Fruit fly (Drosophila melanogaster) whole organism, embryonic: ENCODE measurements around the gene Svil.

Source experiments
- Bdp1 ChIP-seq: fragments of 200-800 bp; sonication (Bioruptor generic); optimal IDR thresholded peaks from 3 replicates; lab custom pipeline; 2016; ENCODE audit warnings: missing biosample characterization, missing genetic modification characterization
- Bgb ChIP-seq: fragments of 200-800 bp; sonication (Bioruptor generic); IDR thresholded peaks from 2 replicates; pipeline ENCODE4 v1.3.6; 2022; ENCODE audit warnings: missing biosample characterization, missing genetic modification characterization; ENCODE audit not compliant: partially characterized antibody
- CG10147 ChIP-seq: fragments of 200-800 bp; sonication (Bioruptor generic); optimal IDR thresholded peaks from 2 replicates; lab custom pipeline; 2019; ENCODE audit warnings: missing biosample characterization, mild to moderate bottlenecking, missing genetic modification characterization, moderate library complexity
- CG10267 ChIP-seq: fragments of 200-800 bp; sonication (Bioruptor generic); optimal IDR thresholded peaks from 2 replicates; lab custom pipeline; 2018; ENCODE audit warnings: missing biosample characterization, mild to moderate bottlenecking, missing genetic modification characterization, moderate library complexity
- CG10431 ChIP-seq: fragments of 200-800 bp; sonication (Bioruptor generic); optimal IDR thresholded peaks from 3 replicates; lab custom pipeline; 2018; ENCODE audit warnings: missing biosample characterization, mild to moderate bottlenecking, missing genetic modification characterization
- CG10565 ChIP-seq: fragments of 200-800 bp; sonication (Bioruptor generic); optimal IDR thresholded peaks from 3 replicates; lab custom pipeline; 2016; ENCODE audit warnings: missing biosample characterization, mild to moderate bottlenecking, missing genetic modification characterization
- CG10654 ChIP-seq: fragments of 200-800 bp; sonication (Bioruptor generic); optimal IDR thresholded peaks from 2 replicates; lab custom pipeline; 2016; ENCODE audit warnings: missing biosample characterization, missing genetic modification characterization
- CG11398 ChIP-seq: fragments of 200-800 bp; sonication (Bioruptor generic); optimal IDR thresholded peaks from 2 replicates; lab custom pipeline; 2016; ENCODE audit warnings: missing biosample characterization, missing genetic modification characterization
- CG12391 ChIP-seq: fragments of 200-800 bp; sonication (Bioruptor generic); optimal IDR thresholded peaks from 3 replicates; lab custom pipeline; 2018; ENCODE audit warnings: missing biosample characterization, mild to moderate bottlenecking, missing genetic modification characterization, moderate library complexity
- CG2678 ChIP-seq: fragments of 200-800 bp; sonication (Bioruptor generic); optimal IDR thresholded peaks from 3 replicates; lab custom pipeline; 2019; ENCODE audit warnings: missing biosample characterization, mild to moderate bottlenecking, missing genetic modification characterization, moderate library complexity
- CG30431 ChIP-seq: fragments of 200-800 bp; sonication (Bioruptor generic); optimal IDR thresholded peaks from 2 replicates; lab custom pipeline; 2017; ENCODE audit warnings: missing biosample characterization, missing genetic modification characterization
- CG3065 ChIP-seq: fragments of 200-800 bp; sonication (Bioruptor generic); optimal IDR thresholded peaks from 2 replicates; lab custom pipeline; 2016; ENCODE audit warnings: missing biosample characterization, missing genetic modification characterization
- CG5245 ChIP-seq: fragments of 200-800 bp; sonication (Bioruptor generic); optimal IDR thresholded peaks from 3 replicates; lab custom pipeline; 2016; ENCODE audit warnings: missing biosample characterization, missing genetic modification characterization
- CG6254 ChIP-seq: fragments of 200-800 bp; sonication (Bioruptor generic); optimal IDR thresholded peaks from 3 replicates; lab custom pipeline; 2017; ENCODE audit warnings: mild to moderate bottlenecking, missing biosample characterization, missing genetic modification reagents, missing genetic modification characterization
- CG7839 ChIP-seq: fragments of 200-800 bp; sonication (Bioruptor generic); optimal IDR thresholded peaks from 3 replicates; lab custom pipeline; 2018; ENCODE audit warnings: missing biosample characterization, mild to moderate bottlenecking, missing genetic modification characterization, moderate library complexity
- CG8924 ChIP-seq: fragments of 200-800 bp; optimal IDR thresholded peaks from 3 replicates; lab custom pipeline; 2019; ENCODE audit warnings: missing biosample characterization, mild to moderate bottlenecking, missing genetic modification characterization, moderate library complexity
- Chrac-16 ChIP-seq: fragments of 200-800 bp; sonication (Bioruptor generic); optimal IDR thresholded peaks from 3 replicates; lab custom pipeline; 2016; ENCODE audit warnings: missing biosample characterization, missing genetic modification characterization
- D19A ChIP-seq: fragments of 200-800 bp; optimal IDR thresholded peaks from 3 replicates; lab custom pipeline; 2019; ENCODE audit warnings: missing biosample characterization, mild to moderate bottlenecking, missing genetic modification characterization, moderate library complexity
- Doc2 ChIP-seq: fragments of 200-800 bp; sonication (Bioruptor generic); IDR thresholded peaks from 2 replicates; pipeline ENCODE4 v1.3.6; 2022; ENCODE audit warnings: missing biosample characterization, missing genetic modification characterization
- Dref ChIP-seq: fragments of 200-800 bp; sonication (Bioruptor generic); IDR thresholded peaks from 2 replicates; pipeline ENCODE4 v1.3.6; 2022; ENCODE audit warnings: missing biosample characterization, missing genetic modification characterization
- Ets97D ChIP-seq: fragments of 200-800 bp; sonication (Bioruptor generic); optimal IDR thresholded peaks from 3 replicates; lab custom pipeline; 2016; ENCODE audit warnings: missing biosample characterization, missing genetic modification characterization
- Gsc ChIP-seq: fragments of 200-800 bp; sonication (Bioruptor generic); IDR thresholded peaks from 2 replicates; pipeline ENCODE4 v1.3.6; 2022; ENCODE audit warnings: missing biosample characterization, missing genetic modification characterization
- Hr3 ChIP-seq: fragments of 200-800 bp; sonication (Bioruptor generic); optimal IDR thresholded peaks from 3 replicates; lab custom pipeline; 2016; ENCODE audit warnings: missing biosample characterization, missing genetic modification characterization
- Max ChIP-seq: fragments of 200-800 bp; sonication (Bioruptor generic); optimal IDR thresholded peaks from 2 replicates; lab custom pipeline; 2016; ENCODE audit warnings: missing biosample characterization, mild to moderate bottlenecking, missing genetic modification characterization
- Mes4 ChIP-seq: fragments of 200-800 bp; sonication (Bioruptor generic); optimal IDR thresholded peaks from 2 replicates; lab custom pipeline; 2016; ENCODE audit warnings: missing biosample characterization, missing genetic modification characterization
- Pdp1 ChIP-seq, 2 experiments: fragments of 200-800 bp; sonication (Bioruptor generic); optimal IDR thresholded peaks; 3 replicates each; lab custom pipeline; 2016; ENCODE audit warnings: missing biosample characterization in 2 of 2, missing genetic modification characterization in 2 of 2, mild to moderate bottlenecking in 1 of 2, moderate library complexity in 1 of 2
- Usf ChIP-seq: fragments of 200-800 bp; sonication (Bioruptor generic); optimal IDR thresholded peaks from 2 replicates; lab custom pipeline; 2017; ENCODE audit warnings: missing genotype, missing biosample characterization, missing genetic modification characterization
- aop ChIP-seq: fragments of 200-800 bp; sonication (Bioruptor generic); IDR thresholded peaks from 2 replicates; pipeline ENCODE4 v1.3.6; 2022; ENCODE audit warnings: missing biosample characterization, missing genetic modification characterization
- cg ChIP-seq: fragments of 200-800 bp; sonication (Bioruptor generic); optimal IDR thresholded peaks from 3 replicates; lab custom pipeline; 2019; ENCODE audit warnings: missing biosample characterization, mild to moderate bottlenecking, missing genetic modification characterization, moderate library complexity
- chinmo ChIP-seq: fragments of 200-800 bp; sonication (Bioruptor generic); IDR thresholded peaks from 4 replicates; pipeline ENCODE4 v1.3.6; 2022; ENCODE audit warnings: missing biosample characterization, missing genetic modification characterization; ENCODE audit not compliant: partially characterized antibody
- danr ChIP-seq: fragments of 200-800 bp; sonication (Bioruptor generic); IDR thresholded peaks from 2 replicates; pipeline ENCODE4 v1.3.6; 2022; ENCODE audit warnings: missing biosample characterization, missing genetic modification characterization
- dm ChIP-seq: fragments of 200-800 bp; sonication (Bioruptor generic); optimal IDR thresholded peaks from 3 replicates; lab custom pipeline; 2016; ENCODE audit warnings: missing biosample characterization, missing genetic modification characterization
- dmrt11E ChIP-seq: fragments of 200-800 bp; sonication (Bioruptor generic); optimal IDR thresholded peaks from 3 replicates; lab custom pipeline; 2018; ENCODE audit warnings: missing biosample characterization, mild to moderate bottlenecking, missing genetic modification characterization, moderate library complexity
- emc ChIP-seq: fragments of 200-800 bp; sonication (Bioruptor generic); optimal IDR thresholded peaks from 2 replicates; lab custom pipeline; 2016; ENCODE audit warnings: missing biosample characterization, missing genetic modification characterization
- fru ChIP-seq: fragments of >200 bp; optimal IDR thresholded peaks from 2 replicates; lab custom pipeline; 2017
- fu2 ChIP-seq: fragments of 200-800 bp; sonication (Bioruptor generic); optimal IDR thresholded peaks from 2 replicates; lab custom pipeline; 2016; ENCODE audit warnings: missing biosample characterization, missing genetic modification characterization
- maf-S ChIP-seq: fragments of 200-800 bp; sonication (Bioruptor generic); optimal IDR thresholded peaks from 2 replicates; lab custom pipeline; 2016; ENCODE audit warnings: missing biosample characterization, missing genetic modification characterization
- nmo ChIP-seq: fragments of 200-800 bp; sonication (Bioruptor generic); optimal IDR thresholded peaks from 2 replicates; lab custom pipeline; 2018; ENCODE audit warnings: missing biosample characterization, mild to moderate bottlenecking, missing genetic modification characterization, moderate library complexity
- otp ChIP-seq: fragments of 200-800 bp; sonication (Bioruptor generic); IDR thresholded peaks from 3 replicates; pipeline ENCODE4, ENCODE4 v1.3.6; 2022; ENCODE audit warnings: missing biosample characterization, missing genetic modification characterization
- pb ChIP-seq: fragments of 200-800 bp; sonication (Bioruptor generic); optimal IDR thresholded peaks from 3 replicates; lab custom pipeline; 2016; ENCODE audit warnings: missing biosample characterization, missing genetic modification characterization
- pum ChIP-seq: fragments of 200-800 bp; sonication (Bioruptor generic); optimal IDR thresholded peaks from 2 replicates; lab custom pipeline; 2016; ENCODE audit warnings: missing biosample characterization, missing genetic modification characterization
- ro ChIP-seq: fragments of 200-800 bp; sonication (Bioruptor generic); IDR thresholded peaks from 2 replicates; pipeline ENCODE4 v1.3.6; 2022; ENCODE audit warnings: missing biosample characterization, missing genetic modification characterization
- salm ChIP-seq: fragments of 200-800 bp; sonication (Bioruptor generic); optimal IDR thresholded peaks from 2 replicates; lab custom pipeline; 2018; ENCODE audit warnings: missing biosample characterization, mild to moderate bottlenecking, missing genetic modification characterization
- so ChIP-seq: fragments of 200-800 bp; sonication (Bioruptor generic); IDR thresholded peaks from 3 replicates; pipeline ENCODE4 v1.3.6; 2022; ENCODE audit warnings: missing biosample characterization, missing genetic modification characterization
- tgo ChIP-seq: fragments of 200-800 bp; sonication (Bioruptor generic); IDR thresholded peaks from 3 replicates; pipeline ENCODE4 v1.3.6; 2022; ENCODE audit warnings: missing biosample characterization, missing genetic modification characterization
- tin ChIP-seq: fragments of 200-800 bp; sonication (Bioruptor generic); optimal IDR thresholded peaks from 3 replicates; lab custom pipeline; 2016; ENCODE audit warnings: missing biosample characterization, missing genetic modification characterization
- tup ChIP-seq: fragments of 200-800 bp; sonication (Bioruptor generic); optimal IDR thresholded peaks from 2 replicates; lab custom pipeline; 2016; ENCODE audit warnings: missing biosample characterization, mild to moderate bottlenecking, missing genetic modification characterization, moderate library complexity
- wek ChIP-seq: fragments of 200-800 bp; sonication (Bioruptor generic); optimal IDR thresholded peaks from 3 replicates; lab custom pipeline; 2018; ENCODE audit warnings: missing biosample characterization, mild to moderate bottlenecking, missing genetic modification characterization, moderate library complexity
- z ChIP-seq: fragments of 200-800 bp; sonication (Bioruptor generic); IDR thresholded peaks from 3 replicates; pipeline ENCODE4 v1.3.6; 2022; ENCODE audit warnings: missing biosample characterization, missing genetic modification characterization
- zen ChIP-seq: fragments of 200-800 bp; sonication (Bioruptor generic); optimal IDR thresholded peaks from 3 replicates; lab custom pipeline; 2018; ENCODE audit warnings: missing biosample characterization, mild to moderate bottlenecking, missing genetic modification characterization, moderate library complexity

The Svil gene

dm6 chr3L:2373421-2374043, 3.9 kb upstream of the Svil start, which contains the start of the genes mRpL23 and CG9004 (continued):
- TF ChIP-seq dm (GFP tag; lab: Kevin White, UChicago): peak; percentile 98
- TF ChIP-seq pum (GFP tag; lab: Kevin White, UChicago): peak; percentile 99
- peak; percentile 100 for TF ChIP-seq Max (GFP tag; lab: Kevin White, UChicago)
- TF ChIP-seq chinmo (GFP tag; lab: Robert Waterston, UW): no peak
- TF ChIP-seq z (GFP tag; lab: Robert Waterston, UW): peak; percentile 81; the same call in 2 of the 3 replicates
- TF ChIP-seq Bgb (GFP tag; lab: Robert Waterston, UW): 0 out of 2 replicates have a peak, but pooled peaks have one; percentile 30
- peak; percentile 99 for TF ChIP-seq CG12391 (tag; lab: Kevin White, UChicago)
- peak; percentile 99 for TF ChIP-seq Chrac-16 (GFP tag; lab: Kevin White, UChicago)
- peak; percentile 99 for TF ChIP-seq CG7839 (tag; lab: Kevin White, UChicago)
- TF ChIP-seq maf-S (GFP tag; lab: Kevin White, UChicago): peak; percentile 98
- peak; percentile 97 for TF ChIP-seq CG3065 (GFP tag; lab: Kevin White, UChicago)
- TF ChIP-seq CG11398 (GFP tag; lab: Kevin White, UChicago): peak; percentile 96
- peak; percentile 99 for TF ChIP-seq dmrt11E (tag; lab: Kevin White, UChicago)
- TF ChIP-seq CG2678: peak; percentile 99
- no peak for TF ChIP-seq cg (GFP tag; lab: Kevin White, UChicago)
- peak; percentile 99 for TF ChIP-seq fu2 (GFP tag; lab: Kevin White, UChicago)
- TF ChIP-seq Usf (GFP tag; lab: Kevin White, UChicago): peak; percentile 99
- TF ChIP-seq CG6254 (GFP tag; lab: Kevin White, UChicago): peak; percentile 96
- TF ChIP-seq Gsc: peak; percentile 99
- peak; percentile 99 for TF ChIP-seq Hr3
- TF ChIP-seq CG10565: peak; percentile 94
- peak; percentile 99 for TF ChIP-seq CG10654 (GFP tag; lab: Kevin White, UChicago)
- TF ChIP-seq CG10147: peak; percentile 98
- TF ChIP-seq Dref: peak; percentile 52
- peak; percentile 98 to 99 for TF ChIP-seq Pdp1 (GFP tag; optimal IDR thresholded peaks at IDR 0.05; lab: Kevin White, UChicago)
- peak; percentile 97 for TF ChIP-seq Mes4 (GFP tag; lab: Kevin White, UChicago)
- TF ChIP-seq otp (GFP tag; lab: Robert Waterston, UW): peak; percentile 99
- TF ChIP-seq tin (GFP tag; lab: Kevin White, UChicago): peak; percentile 100
- peak; percentile 94 for TF ChIP-seq Bdp1
- TF ChIP-seq tgo: peak; percentile 100
- TF ChIP-seq CG8924 (tag; lab: Kevin White, UChicago): peak; percentile 99
- peak; percentile 98 for TF ChIP-seq tup (GFP tag; lab: Kevin White, UChicago)
- TF ChIP-seq fru (lab: Kevin White, UChicago): no peak
- TF ChIP-seq CG30431 (GFP tag; lab: Kevin White, UChicago): peak; percentile 99
- TF ChIP-seq salm: peak; percentile 98
- peak; percentile 99 for TF ChIP-seq Doc2
- TF ChIP-seq zen (tag; lab: Kevin White, UChicago): peak; percentile 99
- peak; percentile 99 for TF ChIP-seq CG5245 (GFP tag; lab: Kevin White, UChicago)
- peak; percentile 99 for TF ChIP-seq danr (GFP tag; lab: Robert Waterston, UW)
- peak; percentile 100 for TF ChIP-seq nmo (GFP tag; lab: Kevin White, UChicago)
- peak; percentile 99 for TF ChIP-seq ro (GFP tag; lab: Robert Waterston, UW)
- peak; percentile 99 for TF ChIP-seq so (GFP tag; lab: Robert Waterston, UW)
- TF ChIP-seq Ets97D (GFP tag; lab: Kevin White, UChicago): peak; percentile 97
- peak; percentile 100 for TF ChIP-seq CG10267 (tag; lab: Kevin White, UChicago)
- TF ChIP-seq wek: peak; percentile 91
- peak; percentile 95 for TF ChIP-seq CG10431 (GFP tag; lab: Kevin White, UChicago)
- peak; percentile 98 for TF ChIP-seq aop (GFP tag; lab: Robert Waterston, UW)
- peak; percentile 97 for TF ChIP-seq emc
- TF ChIP-seq pb (GFP tag; lab: Kevin White, UChicago): peak; percentile 95
- TF ChIP-seq D19A (tag; lab: Kevin White, UChicago): peak; percentile 95
